Worm (Caenorhabditis elegans): ENCODE results near the gene cct-6.

DNA sequence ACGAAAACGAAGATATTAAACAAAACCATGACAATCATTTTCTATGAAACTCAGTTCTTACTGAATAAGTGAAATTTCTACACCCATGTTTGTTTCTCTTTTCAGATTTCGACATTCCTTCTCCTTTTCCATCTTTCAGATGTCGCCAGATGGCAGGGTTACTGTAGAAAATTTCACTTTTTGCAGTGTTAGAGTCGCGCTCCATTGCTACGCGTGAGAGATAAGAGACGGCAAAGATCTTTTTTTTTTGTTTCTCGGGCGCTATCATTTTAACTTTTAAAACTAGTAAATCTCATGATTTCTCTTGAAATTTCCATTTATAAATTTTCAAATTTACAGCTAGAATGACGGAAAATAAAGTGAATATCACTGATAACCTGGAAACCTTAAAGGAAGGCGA lies 22.7 kb upstream of the cct-6 start, which contains the start of the genes mig-21 and F01F1.2:
- TF ChIP-seq blmp-1 (tag; optimal IDR thresholded peaks at IDR 0.05) = no peak
- no peak for TF ChIP-seq nhr-28 (tag; optimal IDR thresholded peaks at IDR 0.05)
- TF ChIP-seq lsy-2 (tag; optimal IDR thresholded peaks at IDR 0.05) = peak; percentile 62
- no peak for TF ChIP-seq elt-3 (tag; optimal IDR thresholded peaks at IDR 0.05)
- no peak for TF ChIP-seq nhr-2 (tag; optimal IDR thresholded peaks at IDR 0.05)
